Worm (Caenorhabditis elegans) whole organism, L1 larva: ENCODE measurements around the gene atf-2.

Experiments used
- C34B4.2 ChIP-seq: sonication (generic microtip); optimal IDR thresholded peaks from 2 replicates; lab custom pipeline; 2017; ENCODE audit warnings: mild to moderate bottlenecking, missing genetic modification characterization, missing compliant biosample characterization
- ces-1 ChIP-seq: fragments of 150-350 bp; optimal IDR thresholded peaks from 2 replicates; lab custom pipeline; 2014; ENCODE audit warnings: missing biosample characterization, missing genetic modification reagents, missing genetic modification characterization
- nhr-237 ChIP-seq: fragments of 150-350 bp; optimal IDR thresholded peaks from 2 replicates; lab custom pipeline; 2014; ENCODE audit warnings: missing biosample characterization, missing genetic modification characterization
- nhr-77 ChIP-seq: fragments of 150-350 bp; optimal IDR thresholded peaks from 2 replicates; lab custom pipeline; 2014; ENCODE audit warnings: missing biosample characterization, missing genetic modification characterization
- nhr-90 ChIP-seq: sonication (generic microtip); optimal IDR thresholded peaks from 2 replicates; lab custom pipeline; 2016; ENCODE audit warnings: mild to moderate bottlenecking, missing genetic modification characterization, missing compliant biosample characterization; ENCODE audit not compliant: poor library complexity
- tbx-2 ChIP-seq: sonication (generic microtip); optimal IDR thresholded peaks from 2 replicates; lab custom pipeline; 2016; ENCODE audit warnings: missing genetic modification characterization, missing compliant biosample characterization
- zag-1 ChIP-seq: fragments of 150-350 bp; optimal IDR thresholded peaks from 2 replicates; lab custom pipeline; 2014; ENCODE audit warnings: missing biosample characterization, missing genetic modification characterization

DNA sequence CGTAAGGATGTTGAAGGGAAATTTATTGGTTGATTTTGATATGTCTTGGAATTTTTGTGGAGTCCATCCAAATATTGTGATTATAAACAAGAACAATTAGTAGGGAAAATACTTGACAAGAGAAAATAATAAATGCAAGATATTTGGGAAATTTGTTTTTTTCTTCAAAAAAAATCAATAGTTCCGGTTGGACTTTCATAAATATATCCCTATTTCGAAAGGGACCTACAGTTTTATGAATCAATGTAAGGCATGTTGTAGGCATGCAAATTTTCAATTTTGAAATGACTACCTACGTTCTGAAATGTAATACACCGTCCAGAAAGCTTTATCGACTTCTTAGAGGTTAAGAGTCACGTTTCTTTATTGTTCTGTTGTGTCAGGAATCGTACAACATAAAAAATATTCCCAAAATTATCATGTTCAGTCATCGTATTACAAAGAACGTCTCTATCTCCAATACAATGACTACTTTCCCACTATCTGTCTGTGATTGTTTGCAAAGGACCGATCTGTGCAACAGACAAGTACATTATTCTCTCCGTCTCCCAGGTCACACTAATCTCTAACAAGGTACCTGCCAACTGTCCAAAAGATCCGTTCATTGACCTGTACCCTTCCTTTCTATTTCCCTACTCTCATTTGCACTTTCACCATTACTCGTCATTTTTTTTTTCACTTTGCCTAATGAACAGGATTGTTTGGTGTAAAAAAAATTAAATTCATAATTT is 38.2 kb downstream of the atf-2 start, which contains the start of gene F07H5.13:
- no peak for TF ChIP-seq nhr-77 (tag; lab: Kevin White, UChicago)
- no peak for TF ChIP-seq nhr-237 (tag; lab: Kevin White, UChicago)
- no peak for TF ChIP-seq tbx-2 (tag; lab: Kevin White, UChicago)
- TF ChIP-seq nhr-90: peak; percentile 65
- no peak for TF ChIP-seq ces-1 (GFP tag; lab: Kevin White, UChicago)
- no peak for TF ChIP-seq C34B4.2 (tag; lab: Kevin White, UChicago)
- TF ChIP-seq zag-1: no peak
